Worm (Caenorhabditis elegans) whole organism, early embryonic: ENCODE data around the gene lect-2.
"Not testable (repeated sequence)": the region's sequence is repeated elsewhere in the genome, so short reads cannot be mapped to it uniquely, and the experiment has no call there.

Experiments used
- F13C5.2 ChIP-seq: sonication (generic microtip); optimal IDR thresholded peaks from 2 replicates; lab custom pipeline; 2017; ENCODE audit warnings: mild to moderate bottlenecking, missing genetic modification characterization, inconsistent platforms, missing compliant biosample characterization
- ama-1 ChIP-seq: fragments of 150-350 bp; optimal IDR thresholded peaks from 2 replicates; lab custom pipeline; 2014
- ceh-13 ChIP-seq: fragments of 200-800 bp; sonication (Bioruptor generic); optimal IDR thresholded peaks from 2 replicates; lab custom pipeline; 2018; ENCODE audit warnings: mild to moderate bottlenecking, missing genetic modification characterization, missing compliant biosample characterization
- ceh-36 ChIP-seq: sonication (generic microtip); optimal IDR thresholded peaks from 2 replicates; lab custom pipeline; 2016; ENCODE audit warnings: missing genetic modification characterization, inconsistent platforms, missing compliant biosample characterization
- ets-7 ChIP-seq: sonication (generic microtip); optimal IDR thresholded peaks from 2 replicates; lab custom pipeline; 2016; ENCODE audit warnings: missing genotype, missing genetic modification characterization, missing compliant biosample characterization
- flt-1 ChIP-seq: fragments of 200-800 bp; sonication (Bioruptor generic); IDR thresholded peaks from 2 replicates; pipeline ENCODE4 v1.3.6; 2022; ENCODE audit warnings: missing genetic modification characterization, missing compliant biosample characterization
- hmbx-1 ChIP-seq: sonication (generic microtip); optimal IDR thresholded peaks from 2 replicates; lab custom pipeline; 2016; ENCODE audit warnings: mild to moderate bottlenecking, missing genetic modification characterization, missing compliant biosample characterization
- tbx-11 ChIP-seq: fragments of 200-800 bp; sonication (Bioruptor generic); IDR thresholded peaks from 2 replicates; pipeline ENCODE4 v1.3.6; 2022; ENCODE audit warnings: missing genetic modification characterization, missing compliant biosample characterization

ce11 chrII:5757656-5758055 lies 32.9 kb upstream of the lect-2 start, which contains the start of the genes F10C1.3 and F10C1.23:
- TF ChIP-seq ets-7 (tag; lab: Kevin White, UChicago); ama-1; ceh-13 (GFP tag; lab: Kevin White, UChicago); F13C5.2 (tag; lab: Kevin White, UChicago); ceh-36 (tag; lab: Kevin White, UChicago); hmbx-1 (tag; lab: Kevin White, UChicago); flt-1 (GFP tag; lab: Robert Waterston, UW); tbx-11 (GFP tag; lab: Robert Waterston, UW): not testable (repeated sequence)
